Fruit fly (Drosophila melanogaster) whole organism, embryonic: Measurements from ENCODE around the gene CG5265.

Experiments used
- Atf6 ChIP-seq: fragments of 200-800 bp; sonication (Bioruptor generic); IDR thresholded peaks from 2 replicates; pipeline ENCODE4 v1.3.6; 2022; ENCODE audit warnings: missing biosample characterization, missing genetic modification characterization
- B-H2 ChIP-seq: fragments of 200-800 bp; sonication (Bioruptor generic); optimal IDR thresholded peaks from 2 replicates; lab custom pipeline; 2018; ENCODE audit warnings: missing biosample characterization, mild to moderate bottlenecking, missing genetic modification characterization
- Bdp1 ChIP-seq: fragments of 200-800 bp; sonication (Bioruptor generic); optimal IDR thresholded peaks from 3 replicates; lab custom pipeline; 2016; ENCODE audit warnings: missing biosample characterization, missing genetic modification characterization
- CG11085 ChIP-seq: fragments of 200-800 bp; sonication (Bioruptor generic); IDR thresholded peaks from 2 replicates; pipeline ENCODE4 v1.3.6; 2022; ENCODE audit warnings: missing biosample characterization, missing genetic modification characterization
- CG12659 ChIP-seq: fragments of 200-800 bp; sonication (Bioruptor generic); optimal IDR thresholded peaks from 3 replicates; lab custom pipeline; 2017; ENCODE audit warnings: mild to moderate bottlenecking, missing biosample characterization, missing genetic modification reagents, missing genetic modification characterization
- CG13296 ChIP-seq: fragments of 200-800 bp; sonication (Bioruptor generic); optimal IDR thresholded peaks from 3 replicates; lab custom pipeline; 2018; ENCODE audit warnings: missing biosample characterization, mild to moderate bottlenecking, missing genetic modification characterization
- CG15269 ChIP-seq: fragments of 200-800 bp; sonication (Bioruptor generic); optimal IDR thresholded peaks from 2 replicates; lab custom pipeline; 2018; ENCODE audit warnings: missing biosample characterization, mild to moderate bottlenecking, missing genetic modification characterization, moderate library complexity
- CG15479 ChIP-seq: fragments of 200-800 bp; sonication (Bioruptor generic); optimal IDR thresholded peaks from 3 replicates; lab custom pipeline; 2019; ENCODE audit warnings: missing biosample characterization, mild to moderate bottlenecking, missing genetic modification characterization, moderate library complexity
- CG17385 ChIP-seq: fragments of 200-800 bp; sonication (Bioruptor generic); optimal IDR thresholded peaks from 3 replicates; lab custom pipeline; 2018; ENCODE audit warnings: missing biosample characterization, mild to moderate bottlenecking, missing genetic modification characterization
- CG3163 ChIP-seq: fragments of 200-800 bp; sonication (Bioruptor generic); optimal IDR thresholded peaks from 3 replicates; lab custom pipeline; 2016; ENCODE audit warnings: missing biosample characterization, missing genetic modification characterization
- CG34224 ChIP-seq: fragments of 200-800 bp; sonication (Bioruptor generic); IDR thresholded peaks from 3 replicates; pipeline ENCODE4 v1.3.6; 2022; ENCODE audit warnings: missing biosample characterization, missing genetic modification characterization; ENCODE audit not compliant: partially characterized antibody
- CG34422 ChIP-seq: fragments of 200-800 bp; sonication (Bioruptor generic); IDR thresholded peaks from 3 replicates; pipeline ENCODE4 v1.3.6; 2022; ENCODE audit warnings: missing biosample characterization, missing genetic modification characterization
- CG4617 ChIP-seq: fragments of 200-800 bp; sonication (Bioruptor generic); optimal IDR thresholded peaks from 3 replicates; lab custom pipeline; 2016; ENCODE audit warnings: missing biosample characterization, missing genetic modification characterization, borderline replicate concordance
- CG6791 ChIP-seq: fragments of 200-800 bp; sonication (Bioruptor generic); IDR thresholded peaks from 3 replicates; pipeline ENCODE4 v1.3.6; 2022; ENCODE audit warnings: missing biosample characterization, missing genetic modification characterization; ENCODE audit not compliant: partially characterized antibody
- CG6854 ChIP-seq: fragments of 200-800 bp; sonication (Bioruptor generic); optimal IDR thresholded peaks from 3 replicates; lab custom pipeline; 2017; ENCODE audit warnings: missing biosample characterization, mild to moderate bottlenecking, missing genetic modification characterization
- CG7745 ChIP-seq: fragments of 200-800 bp; sonication (Bioruptor generic); optimal IDR thresholded peaks from 2 replicates; lab custom pipeline; 2018; ENCODE audit warnings: missing biosample characterization, mild to moderate bottlenecking, missing genetic modification characterization, moderate library complexity
- CTCF ChIP-seq: fragments of 200-800 bp; sonication (Bioruptor generic); optimal IDR thresholded peaks from 2 replicates; lab custom pipeline; 2017; ENCODE audit warnings: missing biosample characterization, mild to moderate bottlenecking, missing genetic modification characterization, moderate library complexity
- bigmax ChIP-seq: fragments of 200-800 bp; sonication (Bioruptor generic); optimal IDR thresholded peaks from 2 replicates; lab custom pipeline; 2018; ENCODE audit warnings: missing biosample characterization, mild to moderate bottlenecking, missing genetic modification characterization
- caup ChIP-seq: fragments of 200-800 bp; sonication (Bioruptor generic); optimal IDR thresholded peaks from 3 replicates; lab custom pipeline; 2017; ENCODE audit warnings: missing biosample characterization, mild to moderate bottlenecking, missing genetic modification characterization, moderate library complexity; ENCODE audit not compliant: severe bottlenecking
- ci ChIP-seq: fragments of 200-800 bp; sonication (Bioruptor generic); IDR thresholded peaks from 3 replicates; pipeline ENCODE4 v1.3.6; 2022; ENCODE audit warnings: missing biosample characterization, missing genetic modification characterization
- gce ChIP-seq: fragments of 200-800 bp; sonication (Bioruptor generic); IDR thresholded peaks from 3 replicates; pipeline ENCODE4 v1.3.6; 2022; ENCODE audit warnings: missing biosample characterization, missing genetic modification characterization
- hbn ChIP-seq: fragments of 200-800 bp; sonication (Bioruptor generic); IDR thresholded peaks from 2 replicates; pipeline ENCODE4 v1.3.6; 2022; ENCODE audit warnings: missing biosample characterization, missing genetic modification characterization; ENCODE audit not compliant: partially characterized antibody
- kni ChIP-seq: fragments of 200-800 bp; sonication (Bioruptor generic); optimal IDR thresholded peaks from 3 replicates; lab custom pipeline; 2017; ENCODE audit warnings: mild to moderate bottlenecking, missing biosample characterization, missing genetic modification reagents, missing genetic modification characterization
- lab ChIP-seq: fragments of 200-800 bp; sonication (Bioruptor generic); optimal IDR thresholded peaks from 3 replicates; lab custom pipeline; 2017; ENCODE audit warnings: missing biosample characterization, missing genetic modification characterization, mild to moderate bottlenecking, moderate library complexity, missing genetic modification reagents
- lbe ChIP-seq: fragments of 200-800 bp; sonication (Bioruptor generic); optimal IDR thresholded peaks from 2 replicates; lab custom pipeline; 2016; ENCODE audit warnings: missing biosample characterization, mild to moderate bottlenecking, missing genetic modification characterization
- nom ChIP-seq: fragments of 200-800 bp; sonication (Bioruptor generic); optimal IDR thresholded peaks from 2 replicates; lab custom pipeline; 2017; ENCODE audit warnings: missing biosample characterization, missing genetic modification characterization, mild to moderate bottlenecking, moderate library complexity, missing genetic modification reagents
- ranshi ChIP-seq: fragments of 200-800 bp; sonication (Bioruptor generic); IDR thresholded peaks from 2 replicates; pipeline ENCODE4 v1.3.6; 2022; ENCODE audit warnings: missing biosample characterization, missing genetic modification characterization
- sd ChIP-seq: fragments of 200-800 bp; sonication (Bioruptor generic); optimal IDR thresholded peaks from 3 replicates; lab custom pipeline; 2018; ENCODE audit warnings: missing biosample characterization, mild to moderate bottlenecking, missing genetic modification characterization, moderate library complexity
- sens ChIP-seq: fragments of 200-800 bp; sonication (Bioruptor generic); peaks from one replicate; lab custom pipeline; 2016; ENCODE audit warnings: missing biosample characterization, missing genetic modification characterization
- shn ChIP-seq: fragments of 200-800 bp; sonication (Bioruptor generic); optimal IDR thresholded peaks from 3 replicates; lab custom pipeline; 2016; ENCODE audit warnings: missing biosample characterization, missing genetic modification characterization
- so ChIP-seq: fragments of 200-800 bp; sonication (Bioruptor generic); IDR thresholded peaks from 3 replicates; pipeline ENCODE4 v1.3.6; 2022; ENCODE audit warnings: missing biosample characterization, missing genetic modification characterization
- sob ChIP-seq: fragments of 200-800 bp; sonication (Bioruptor generic); IDR thresholded peaks from 2 replicates; pipeline ENCODE4 v1.3.6; 2022; ENCODE audit warnings: missing biosample characterization, missing genetic modification characterization
- wdn ChIP-seq: fragments of 200-800 bp; sonication (Bioruptor generic); IDR thresholded peaks from 2 replicates; pipeline ENCODE4 v1.3.6; 2022; ENCODE audit warnings: missing biosample characterization, missing genetic modification characterization
- yki ChIP-seq: fragments of >200 bp; optimal IDR thresholded peaks from 3 replicates; lab custom pipeline; 2018
- zfh2 ChIP-seq: fragments of 200-800 bp; sonication (Bioruptor generic); optimal IDR thresholded peaks from 2 replicates; lab custom pipeline; 2016; ENCODE audit warnings: missing biosample characterization, missing genetic modification characterization

CG5265 gene

DNA sequence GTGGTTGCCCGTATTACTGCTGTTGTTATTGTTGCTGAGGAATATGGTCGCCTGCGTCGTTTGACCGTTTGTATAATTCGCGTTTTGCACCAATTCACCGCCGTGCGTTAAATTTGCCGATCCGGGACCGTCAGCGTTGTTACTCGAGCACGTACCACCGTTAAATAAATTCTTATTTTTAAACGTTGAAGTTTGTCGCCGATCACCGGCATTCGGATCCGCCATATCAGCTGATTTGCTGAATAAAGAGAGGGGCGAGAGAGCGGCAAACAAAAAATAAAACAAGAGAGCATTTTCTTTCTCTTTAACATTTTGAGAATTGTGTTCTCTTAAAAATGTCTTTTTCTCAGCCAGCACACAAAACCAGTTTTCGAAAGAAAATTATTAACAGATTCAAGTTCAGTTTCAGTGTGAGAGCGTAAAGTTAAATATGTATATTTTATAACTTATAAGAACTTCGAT is 19.9 kb upstream of the CG5265 start (continued):
- 0 out of 2 replicates have a peak, but pooled peaks have one; percentile 13 for TF ChIP-seq sob (GFP tag; lab: Robert Waterston, UW)
- TF ChIP-seq CG34422 (GFP tag; lab: Robert Waterston, UW) = peak; percentile 56; the same call in 1 of the 3 replicates
- TF ChIP-seq CG12659 (GFP tag; lab: Kevin White, UChicago) = peak; percentile 36
- 0 out of 3 replicates have a peak, but pooled peaks have one; percentile 36 for TF ChIP-seq CG6791 (GFP tag; lab: Robert Waterston, UW)
- peak; percentile 43 for TF ChIP-seq kni (GFP tag; lab: Kevin White, UChicago)
- 0 out of 2 replicates have a peak, but pooled peaks have one; percentile 32 for TF ChIP-seq wdn (GFP tag; lab: Robert Waterston, UW)
- TF ChIP-seq bigmax (GFP tag; lab: Kevin White, UChicago) = no peak
- peak; percentile 55 for TF ChIP-seq CTCF (GFP tag; lab: Kevin White, UChicago)
- TF ChIP-seq CG6854 (GFP tag; lab: Kevin White, UChicago) = peak; percentile 11
- TF ChIP-seq gce = 0 out of 3 replicates have a peak, but pooled peaks have one; percentile 27
- peak; percentile 57 for TF ChIP-seq yki
- TF ChIP-seq CG17385 = peak; percentile 33
- no peak for TF ChIP-seq CG4617 (GFP tag; lab: Kevin White, UChicago)
- 0 out of 2 replicates have a peak, but pooled peaks have one; percentile 22 for TF ChIP-seq CG11085 (GFP tag; lab: Robert Waterston, UW)
- peak; percentile 32; the same call in 1 of the 2 replicates for TF ChIP-seq Atf6 (GFP tag; lab: Robert Waterston, UW)
- TF ChIP-seq sd (tag; lab: Kevin White, UChicago) = peak; percentile 21
- TF ChIP-seq B-H2 = no peak
- peak; percentile 49 for TF ChIP-seq CG34224 (GFP tag; lab: Robert Waterston, UW)
- TF ChIP-seq CG7745 (tag; lab: Kevin White, UChicago) = peak; percentile 35
- TF ChIP-seq ranshi (GFP tag; lab: Robert Waterston, UW) = no peak
- TF ChIP-seq shn (GFP tag; lab: Kevin White, UChicago) = no peak
- peak; percentile 48; the same call in 1 of the 2 replicates for TF ChIP-seq hbn
- TF ChIP-seq CG13296 (GFP tag; lab: Kevin White, UChicago) = peak; percentile 18
- TF ChIP-seq caup = peak; percentile 15
- no peak for TF ChIP-seq Bdp1 (GFP tag; lab: Kevin White, UChicago)
- no peak for TF ChIP-seq so (GFP tag; lab: Robert Waterston, UW)
- TF ChIP-seq nom = peak; percentile 41
- peak; percentile 96 for TF ChIP-seq CG3163
- TF ChIP-seq zfh2 (GFP tag; lab: Kevin White, UChicago) = no peak
- peak; percentile 56; the same call in 1 of the 3 replicates for TF ChIP-seq ci (GFP tag; lab: Robert Waterston, UW)
- TF ChIP-seq lbe = peak; percentile 62

DNA sequence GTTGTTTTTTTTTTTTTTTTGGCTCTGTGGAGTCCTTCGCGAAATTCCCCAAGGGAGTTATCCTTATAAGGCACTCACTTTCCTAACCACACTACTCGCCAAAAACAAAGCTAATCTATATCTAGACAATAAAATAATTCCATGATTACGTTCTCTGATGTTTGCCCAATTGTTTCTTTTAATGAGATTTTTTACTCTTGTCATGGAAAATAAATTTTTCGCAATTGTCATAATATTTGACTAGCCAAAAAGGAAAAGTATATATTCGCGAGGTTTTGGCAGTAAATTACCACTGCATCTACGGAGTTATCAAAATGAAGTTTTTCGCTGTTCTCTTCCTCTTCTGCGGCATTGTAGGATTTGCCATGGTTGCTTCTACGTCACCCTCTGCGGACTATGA is 18.6 kb upstream of the CG5265 start, which contains the start of gene CG34278:
Gene CG34278, plus strand, starts transcription at position 301 of the 400 bp plus-strand sequence.
- TF ChIP-seq sens (GFP tag; lab: Kevin White, UChicago) (peak; percentile 12), CG15479 (GFP tag; lab: Kevin White, UChicago) (no peak)

DNA sequence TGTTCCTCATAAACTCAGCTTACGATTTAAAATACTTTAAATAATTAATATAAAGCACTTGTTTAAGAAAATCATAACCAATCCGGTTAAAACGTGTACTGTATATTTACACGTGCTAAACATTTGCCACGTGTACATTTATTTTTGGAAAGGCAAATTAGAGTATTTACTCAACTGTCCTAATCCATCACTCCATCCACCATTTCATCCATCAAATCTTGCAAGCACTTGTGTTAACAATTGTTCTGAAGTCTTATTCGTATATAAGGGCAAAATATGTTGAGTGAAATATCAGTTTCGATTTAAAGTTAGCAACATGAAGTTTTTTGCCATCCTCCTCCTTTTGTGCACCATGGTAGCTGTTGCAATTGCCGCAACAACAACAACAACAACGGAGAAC is 17.5 kb upstream of the CG5265 start, which contains the start of gene CG42779:
Gene CG42779, plus strand, starts transcription at position 301 of the 400 bp plus-strand sequence.
- TF ChIP-seq lab (GFP tag; lab: Kevin White, UChicago) (peak; percentile 14), CG15269 (tag; lab: Kevin White, UChicago) (no peak)
